Fruit fly (Drosophila melanogaster): Measurements from ENCODE around the gene Unc-115b.

- TF ChIP-seq pdm3 (GFP tag; optimal IDR thresholded peaks at IDR 0.05) (peak; percentile 67), CG6163 (GFP tag; IDR thresholded peaks at IDR 0.05) (no peak), CG15336 (GFP tag; IDR thresholded peaks at IDR 0.05) (no peak), CG8319 (GFP tag; optimal IDR thresholded peaks at IDR 0.05) (no peak), vri (GFP tag; optimal IDR thresholded peaks at IDR 0.05) (peak; percentile 55), net (GFP tag; optimal IDR thresholded peaks at IDR 0.05) (peak; percentile 57)
Measured at dm6 chr3R:9702567-9702966, 10.0 kb upstream of the Unc-115b start.

Measured in whole organism, prepupa.